Worm (Caenorhabditis elegans) whole organism, L4/young adult: ENCODE measurements around the gene T28F3.8.

Source experiments
- W03F9.2 ChIP-seq: fragments of 150-350 bp; optimal IDR thresholded peaks from 2 replicates; lab custom pipeline; 2014; ENCODE audit warnings: missing biosample characterization, missing genetic modification characterization
- dao-5 ChIP-seq: sonication (generic microtip); optimal IDR thresholded peaks from 2 replicates; lab custom pipeline; 2016; ENCODE audit warnings: missing genotype, missing genetic modification characterization, moderate library complexity, missing compliant biosample characterization
- him-1 ChIP-seq: sonication (generic microtip); optimal IDR thresholded peaks from 2 replicates; lab custom pipeline; 2016; ENCODE audit warnings: missing genotype, missing genetic modification reagents, missing genetic modification characterization, missing compliant biosample characterization

ce11 chrIV:17292350-17292749 is 14.8 kb downstream of the T28F3.8 start:
- TF ChIP-seq W03F9.2 (tag; lab: Kevin White, UChicago): no peak
- TF ChIP-seq dao-5 (tag; lab: Kevin White, UChicago): no peak
- TF ChIP-seq him-1 (tag; lab: Kevin White, UChicago): no peak
